Worm (Caenorhabditis elegans) whole organism, young adult: ENCODE data around the gene C25E10.12.

Experiments
- F22D6.2 ChIP-seq: sonication (generic microtip); optimal IDR thresholded peaks from 2 replicates; lab custom pipeline; 2016; ENCODE audit warnings: mild to moderate bottlenecking, missing genetic modification characterization, missing compliant biosample characterization
- ceh-58 ChIP-seq: fragments of 200-800 bp; sonication (Bioruptor generic); IDR thresholded peaks from 2 replicates; pipeline ENCODE4 v1.3.6; 2022; ENCODE audit warnings: missing genetic modification characterization, missing compliant biosample characterization
- efl-1 ChIP-seq: fragments of 150-350 bp; optimal IDR thresholded peaks from 2 replicates; lab custom pipeline; 2014; ENCODE audit warnings: missing biosample characterization, missing genetic modification reagents, missing genetic modification characterization
- madf-3 ChIP-seq: fragments of 200-800 bp; sonication (Bioruptor generic); IDR thresholded peaks from 2 replicates; pipeline ENCODE4 v1.3.6; 2022; ENCODE audit warnings: missing genetic modification reagents, missing genetic modification characterization, missing compliant biosample characterization
- madf-8 ChIP-seq: fragments of 200-800 bp; sonication (Bioruptor generic); conservative IDR thresholded peaks from 2 replicates; pipeline ENCODE4 v1.3.6; 2022; ENCODE audit warnings: missing genetic modification reagents, missing genetic modification characterization, missing compliant biosample characterization
- nfya-1 ChIP-seq: sonication (generic microtip); optimal IDR thresholded peaks from 2 replicates; lab custom pipeline; 2017; ENCODE audit warnings: antibody characterized with exemption, missing compliant biosample characterization, missing genetic modification characterization, borderline replicate concordance; ENCODE audit not compliant: insufficient read depth
- sptf-2 ChIP-seq: fragments of 200-800 bp; sonication (Bioruptor generic); optimal IDR thresholded peaks from 2 replicates; lab custom pipeline; 2018; ENCODE audit warnings: mild to moderate bottlenecking, missing genetic modification characterization, missing compliant biosample characterization
- unc-130 ChIP-seq: sonication (generic microtip); optimal IDR thresholded peaks from 2 replicates; lab custom pipeline; 2016; ENCODE audit warnings: missing genetic modification reagents, missing genetic modification characterization, missing compliant biosample characterization

DNA sequence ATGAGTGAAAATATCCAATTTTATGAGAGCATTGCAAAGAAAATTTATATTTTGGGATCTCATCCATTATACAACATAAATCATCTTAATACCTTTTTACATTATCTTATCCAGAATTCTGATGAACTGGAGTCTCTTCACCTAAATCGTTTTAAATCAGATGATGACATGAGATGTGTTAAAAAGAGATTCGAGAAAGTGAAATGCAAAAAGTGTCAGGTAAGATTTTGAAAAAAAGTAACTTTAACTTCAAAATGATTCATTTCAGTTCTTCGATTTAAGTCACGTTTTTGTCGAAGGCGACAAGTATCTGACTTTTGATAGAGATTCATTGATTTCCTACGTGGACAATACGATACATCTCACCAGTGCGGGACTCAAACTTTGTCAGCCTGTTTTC, 43.4 kb downstream of the C25E10.12 start:
- TF ChIP-seq madf-8 (no peak), nfya-1 (tag; lab: Kevin White, UChicago) (no peak), sptf-2 (GFP tag; lab: Kevin White, UChicago) (no peak), F22D6.2 (tag; lab: Kevin White, UChicago) (no peak), unc-130 (no peak), madf-3 (GFP tag; lab: Robert Waterston, UW) (no peak), ceh-58 (no peak), efl-1 (no peak)
